Worm (Caenorhabditis elegans): ENCODE data around the gene F09E5.14.

DNA sequence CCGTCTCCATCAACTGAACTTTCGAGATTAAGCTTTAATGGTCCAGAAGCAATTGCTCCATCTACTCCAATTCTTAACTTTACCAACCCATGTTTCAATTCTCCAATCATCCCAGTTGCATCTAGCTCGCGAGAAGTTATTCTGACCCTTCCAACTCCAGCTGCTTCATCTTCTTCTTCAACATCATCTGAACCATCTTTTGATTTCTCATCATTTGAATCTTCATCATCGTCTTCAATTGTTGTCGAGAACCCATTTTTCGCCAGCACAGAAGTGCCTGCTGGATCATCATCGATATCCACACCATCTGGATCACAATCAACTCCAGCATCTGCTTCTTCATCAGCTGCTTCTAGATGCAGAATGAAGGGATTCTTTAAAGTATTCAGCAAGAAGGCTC, 5.1 kb downstream of the F09E5.14 start:
- TF ChIP-seq snpc-4 (tag; optimal IDR thresholded peaks at IDR 0.05) (no peak), ceh-20 (GFP tag; IDR thresholded peaks at IDR 0.05) (no peak), unc-62 (GFP tag; optimal IDR thresholded peaks at IDR 0.05 in 1 of 2) (peak in 1 of 2 experiments; percentile 81), unc-62 (tag; optimal IDR thresholded peaks at IDR 0.05) (no peak), dmd-9 (GFP tag; IDR thresholded peaks at IDR 0.05) (no peak), egl-27 (tag; optimal IDR thresholded peaks at IDR 0.05) (no peak)

All from whole organism, L4 larva.